Fruit fly (Drosophila melanogaster) whole organism, embryonic: Measurements from ENCODE around the gene Gr97a.

Experiments
- Adf1 ChIP-seq: fragments of 200-800 bp; sonication (Bioruptor generic); IDR thresholded peaks from 2 replicates; pipeline ENCODE4 v1.3.6; 2022; ENCODE audit warnings: missing biosample characterization, missing genetic modification characterization
- Atf3 ChIP-seq: fragments of 200-800 bp; sonication (Bioruptor generic); optimal IDR thresholded peaks from 3 replicates; lab custom pipeline; 2016; ENCODE audit warnings: missing biosample characterization, missing genetic modification characterization
- Atf6 ChIP-seq: fragments of 200-800 bp; sonication (Bioruptor generic); IDR thresholded peaks from 2 replicates; pipeline ENCODE4 v1.3.6; 2022; ENCODE audit warnings: missing biosample characterization, missing genetic modification characterization
- CG10209 ChIP-seq: fragments of 200-800 bp; sonication (Bioruptor generic); optimal IDR thresholded peaks from 3 replicates; lab custom pipeline; 2017; ENCODE audit warnings: missing biosample characterization, mild to moderate bottlenecking, missing genetic modification characterization, missing genetic modification reagents
- CG10267 ChIP-seq: fragments of 200-800 bp; sonication (Bioruptor generic); optimal IDR thresholded peaks from 2 replicates; lab custom pipeline; 2018; ENCODE audit warnings: missing biosample characterization, mild to moderate bottlenecking, missing genetic modification characterization, moderate library complexity
- CG10431 ChIP-seq: fragments of 200-800 bp; sonication (Bioruptor generic); optimal IDR thresholded peaks from 3 replicates; lab custom pipeline; 2018; ENCODE audit warnings: missing biosample characterization, mild to moderate bottlenecking, missing genetic modification characterization
- CG10654 ChIP-seq: fragments of 200-800 bp; sonication (Bioruptor generic); optimal IDR thresholded peaks from 2 replicates; lab custom pipeline; 2016; ENCODE audit warnings: missing biosample characterization, missing genetic modification characterization
- CG1233 ChIP-seq: fragments of 200-800 bp; sonication (Bioruptor generic); optimal IDR thresholded peaks from 4 replicates; lab custom pipeline; 2018; ENCODE audit warnings: missing biosample characterization, mild to moderate bottlenecking, missing genetic modification characterization
- CG12744 ChIP-seq: fragments of 200-800 bp; sonication (Bioruptor generic); optimal IDR thresholded peaks from 2 replicates; lab custom pipeline; 2016; ENCODE audit warnings: missing biosample characterization, missing genetic modification characterization
- CG14965 ChIP-seq: fragments of 200-800 bp; sonication (Bioruptor generic); optimal IDR thresholded peaks from 2 replicates; lab custom pipeline; 2016; ENCODE audit warnings: missing biosample characterization, missing genetic modification characterization, borderline replicate concordance
- CG15011 ChIP-seq: fragments of 200-800 bp; sonication (Bioruptor generic); optimal IDR thresholded peaks from 3 replicates; lab custom pipeline; 2018; ENCODE audit warnings: missing biosample characterization, mild to moderate bottlenecking, missing genetic modification characterization
- CG18619 ChIP-seq: fragments of 200-800 bp; sonication (Bioruptor generic); optimal IDR thresholded peaks from 3 replicates; lab custom pipeline; 2017; ENCODE audit warnings: missing biosample characterization, mild to moderate bottlenecking, missing genetic modification characterization
- CG2120 ChIP-seq: fragments of 200-800 bp; sonication (Bioruptor generic); optimal IDR thresholded peaks from 3 replicates; lab custom pipeline; 2016; ENCODE audit warnings: missing biosample characterization, missing genetic modification characterization
- CG2129 ChIP-seq: fragments of 200-800 bp; sonication (Bioruptor generic); IDR thresholded peaks from 2 replicates; pipeline ENCODE4 v1.3.6; 2022; ENCODE audit warnings: missing biosample characterization, missing genetic modification characterization; ENCODE audit not compliant: partially characterized antibody
- CG2199 ChIP-seq: fragments of 200-800 bp; sonication (Bioruptor generic); IDR thresholded peaks from 3 replicates; pipeline ENCODE4 v1.3.6; 2022; ENCODE audit warnings: missing biosample characterization, missing genetic modification characterization
- CG2678 ChIP-seq: fragments of 200-800 bp; sonication (Bioruptor generic); optimal IDR thresholded peaks from 3 replicates; lab custom pipeline; 2019; ENCODE audit warnings: missing biosample characterization, mild to moderate bottlenecking, missing genetic modification characterization, moderate library complexity
- CG3065 ChIP-seq: fragments of 200-800 bp; sonication (Bioruptor generic); optimal IDR thresholded peaks from 2 replicates; lab custom pipeline; 2016; ENCODE audit warnings: missing biosample characterization, missing genetic modification characterization
- CG31441 ChIP-seq: fragments of 200-800 bp; sonication (Bioruptor generic); IDR thresholded peaks from 2 replicates; pipeline ENCODE4 v1.3.6; 2022; ENCODE audit warnings: missing biosample characterization, missing genetic modification characterization
- CG32772 ChIP-seq: fragments of 200-800 bp; sonication (Bioruptor generic); IDR thresholded peaks from 2 replicates; pipeline ENCODE4 v1.3.6; 2022; ENCODE audit warnings: missing biosample characterization, missing genetic modification characterization
- CG3281 ChIP-seq: fragments of 200-800 bp; sonication (Bioruptor generic); optimal IDR thresholded peaks from 3 replicates; lab custom pipeline; 2017; ENCODE audit warnings: missing biosample characterization, mild to moderate bottlenecking, missing genetic modification characterization
- CG3847 ChIP-seq: fragments of 200-800 bp; sonication (Bioruptor generic); IDR thresholded peaks from 2 replicates; pipeline ENCODE4 v1.3.6; 2022; ENCODE audit warnings: missing biosample characterization, missing genetic modification characterization
- CG4730 ChIP-seq: fragments of 200-800 bp; sonication (Bioruptor generic); IDR thresholded peaks from 2 replicates; pipeline ENCODE4 v1.3.6; 2022; ENCODE audit warnings: missing biosample characterization, missing genetic modification characterization
- CG5180 ChIP-seq: fragments of 200-800 bp; sonication (Bioruptor generic); optimal IDR thresholded peaks from 3 replicates; lab custom pipeline; 2017; ENCODE audit warnings: missing biosample characterization, missing genetic modification characterization, mild to moderate bottlenecking, moderate library complexity, missing genetic modification reagents
- CG8388 ChIP-seq: fragments of 200-800 bp; sonication (Bioruptor generic); optimal IDR thresholded peaks from 2 replicates; lab custom pipeline; 2019; ENCODE audit warnings: missing biosample characterization, mild to moderate bottlenecking, missing genetic modification characterization, moderate library complexity
- CG8478 ChIP-seq: fragments of >200 bp; optimal IDR thresholded peaks from 2 replicates; lab custom pipeline; 2018
- D19B ChIP-seq: fragments of 200-800 bp; sonication (Bioruptor generic); optimal IDR thresholded peaks from 2 replicates; lab custom pipeline; 2017; ENCODE audit warnings: missing biosample characterization, mild to moderate bottlenecking, missing genetic modification characterization
- Deaf1 ChIP-seq: fragments of 200-800 bp; optimal IDR thresholded peaks from 3 replicates; lab custom pipeline; 2019; ENCODE audit warnings: missing biosample characterization, mild to moderate bottlenecking, missing genetic modification characterization, moderate library complexity
- E2f2 ChIP-seq: fragments of 200-800 bp; sonication (Bioruptor generic); IDR thresholded peaks from 2 replicates; pipeline ENCODE4 v1.3.6; 2022; ENCODE audit warnings: missing biosample characterization, missing genetic modification characterization
- ERR ChIP-seq: fragments of 200-800 bp; sonication (Bioruptor generic); optimal IDR thresholded peaks from 2 replicates; lab custom pipeline; 2016; ENCODE audit warnings: missing biosample characterization, missing genetic modification characterization
- Fer1 ChIP-seq: fragments of 200-800 bp; sonication (Bioruptor generic); optimal IDR thresholded peaks from 2 replicates; lab custom pipeline; 2017; ENCODE audit warnings: missing biosample characterization, mild to moderate bottlenecking, missing genetic modification characterization
- Gsc ChIP-seq: fragments of 200-800 bp; sonication (Bioruptor generic); IDR thresholded peaks from 2 replicates; pipeline ENCODE4 v1.3.6; 2022; ENCODE audit warnings: missing biosample characterization, missing genetic modification characterization
- H2.0 ChIP-seq: fragments of 200-800 bp; sonication (Bioruptor generic); IDR thresholded peaks from 2 replicates; pipeline ENCODE4 v1.3.6; 2022; ENCODE audit warnings: missing biosample characterization, missing genetic modification characterization
- Mrtf ChIP-seq: fragments of 200-800 bp; sonication (Bioruptor generic); IDR thresholded peaks from 3 replicates; pipeline ENCODE4 v1.3.6; 2022; ENCODE audit warnings: missing biosample characterization, missing genetic modification characterization
- ash1 ChIP-seq: fragments of 200-800 bp; sonication (Bioruptor generic); optimal IDR thresholded peaks from 2 replicates; lab custom pipeline; 2018; ENCODE audit warnings: missing biosample characterization, mild to moderate bottlenecking, missing genetic modification characterization
- croc ChIP-seq: fragments of 200-800 bp; sonication (Bioruptor generic); conservative IDR thresholded peaks from 3 replicates; pipeline ENCODE4 v1.3.6; 2022; ENCODE audit warnings: missing biosample characterization, missing genetic modification characterization
- emc ChIP-seq: fragments of 200-800 bp; sonication (Bioruptor generic); optimal IDR thresholded peaks from 2 replicates; lab custom pipeline; 2016; ENCODE audit warnings: missing biosample characterization, missing genetic modification characterization
- grau ChIP-seq: fragments of 200-800 bp; optimal IDR thresholded peaks from 3 replicates; lab custom pipeline; 2019; ENCODE audit warnings: missing biosample characterization, mild to moderate bottlenecking, missing genetic modification characterization, moderate library complexity
- hth ChIP-seq: fragments of >200 bp; optimal IDR thresholded peaks from 2 replicates; lab custom pipeline; 2017; ENCODE audit warnings: inconsistent platforms
- insv ChIP-seq, 2 experiments: fragments of 200-800 bp; sonication (Bioruptor generic); optimal IDR thresholded peaks; 3 replicates each; lab custom pipeline; 2016 to 2018; ENCODE audit warnings: missing biosample characterization in 2 of 2, missing genetic modification characterization in 2 of 2
- kah ChIP-seq: fragments of 200-800 bp; sonication (Bioruptor generic); optimal IDR thresholded peaks from 2 replicates; lab custom pipeline; 2018; ENCODE audit warnings: missing biosample characterization, mild to moderate bottlenecking, missing genetic modification characterization
- mam ChIP-seq: fragments of 200-800 bp; sonication (Bioruptor generic); optimal IDR thresholded peaks from 3 replicates; lab custom pipeline; 2016; ENCODE audit warnings: missing biosample characterization, missing genetic modification characterization
- mirr ChIP-seq: fragments of 200-800 bp; sonication (Bioruptor generic); optimal IDR thresholded peaks from 3 replicates; lab custom pipeline; 2018; ENCODE audit warnings: missing biosample characterization, mild to moderate bottlenecking, missing genetic modification characterization
- mld ChIP-seq: fragments of 200-800 bp; sonication (Bioruptor generic); IDR thresholded peaks from 3 replicates; pipeline ENCODE4 v1.3.6; 2022; ENCODE audit warnings: missing biosample characterization, missing genetic modification characterization; ENCODE audit not compliant: partially characterized antibody
- org-1 ChIP-seq: fragments of 200-800 bp; sonication (Bioruptor generic); optimal IDR thresholded peaks from 2 replicates; lab custom pipeline; 2017; ENCODE audit warnings: missing biosample characterization, missing genetic modification characterization
- row ChIP-seq: fragments of 200-800 bp; sonication (Bioruptor generic); IDR thresholded peaks from 3 replicates; pipeline ENCODE4 v1.3.6; 2022; ENCODE audit warnings: missing biosample characterization, missing genetic modification characterization
- sens ChIP-seq: fragments of 200-800 bp; sonication (Bioruptor generic); peaks from one replicate; lab custom pipeline; 2016; ENCODE audit warnings: missing biosample characterization, missing genetic modification characterization
- seq ChIP-seq: fragments of 200-800 bp; sonication (Bioruptor generic); IDR thresholded peaks from 2 replicates; pipeline ENCODE4 v1.3.6; 2022; ENCODE audit warnings: missing biosample characterization, missing genetic modification characterization
- stwl ChIP-seq: fragments of 200-800 bp; sonication (Bioruptor generic); optimal IDR thresholded peaks from 3 replicates; lab custom pipeline; 2018; ENCODE audit warnings: missing biosample characterization, mild to moderate bottlenecking, missing genetic modification characterization, moderate library complexity
- tin ChIP-seq: fragments of 200-800 bp; sonication (Bioruptor generic); optimal IDR thresholded peaks from 3 replicates; lab custom pipeline; 2016; ENCODE audit warnings: missing biosample characterization, missing genetic modification characterization
- trem ChIP-seq: fragments of 200-800 bp; optimal IDR thresholded peaks from 3 replicates; lab custom pipeline; 2019; ENCODE audit warnings: missing biosample characterization, mild to moderate bottlenecking, missing genetic modification characterization, moderate library complexity
- unc-4 ChIP-seq: fragments of 200-800 bp; sonication (Bioruptor generic); IDR thresholded peaks from 2 replicates; pipeline ENCODE4 v1.3.6; 2022; ENCODE audit warnings: missing biosample characterization, missing genetic modification characterization; ENCODE audit not compliant: partially characterized antibody
- zen2 ChIP-seq: fragments of 200-800 bp; sonication (Bioruptor generic); IDR thresholded peaks from 3 replicates; pipeline ENCODE4 v1.3.6; 2022; ENCODE audit warnings: missing biosample characterization, missing genetic modification characterization; ENCODE audit not compliant: partially characterized antibody

The Gr97a gene

DNA sequence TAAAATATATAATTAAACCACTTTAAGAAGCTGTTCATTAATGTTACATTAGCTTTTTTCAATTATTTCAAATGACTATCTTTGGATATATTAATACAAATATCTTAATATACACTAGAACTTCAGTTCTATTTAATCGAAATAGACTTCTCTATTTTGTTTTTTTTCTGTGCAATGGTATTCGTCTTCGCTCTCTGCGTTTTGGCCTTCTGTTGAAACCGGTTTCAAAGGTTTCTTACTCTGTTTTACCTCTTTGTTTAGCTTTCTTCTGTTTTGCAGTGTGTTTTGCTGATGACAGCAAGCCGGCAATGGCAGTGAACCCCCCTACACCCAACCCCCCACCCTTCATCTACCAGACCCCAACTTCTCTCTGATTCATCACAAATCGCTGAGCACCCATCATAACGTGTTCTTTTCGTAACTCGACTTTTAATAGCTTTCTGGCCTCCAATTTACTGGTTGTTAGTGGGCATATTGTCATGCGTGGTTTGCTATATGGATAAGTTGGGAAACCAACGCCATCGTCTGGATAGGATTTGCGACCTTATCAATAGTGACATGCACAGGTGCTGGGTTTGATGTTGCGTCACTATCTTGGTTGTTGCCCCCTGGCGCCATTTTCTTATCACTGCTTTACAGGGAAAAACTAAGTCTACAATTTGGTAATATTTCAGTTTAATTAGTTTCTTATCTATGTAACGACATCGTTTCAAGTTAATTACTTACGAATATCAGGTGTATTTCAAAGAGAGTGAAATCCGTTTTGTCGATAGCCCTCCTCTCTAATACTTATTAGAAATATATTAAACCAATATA is 2.7 kb upstream of the Gr97a start (continued):
- TF ChIP-seq tin (GFP tag; lab: Kevin White, UChicago) = no peak
- TF ChIP-seq emc (GFP tag; lab: Kevin White, UChicago) = no peak
- no peak for TF ChIP-seq zen2 (GFP tag; lab: Robert Waterston, UW)
- TF ChIP-seq Atf6 (GFP tag; lab: Robert Waterston, UW) = 0 out of 2 replicates have a peak, but pooled peaks have one; percentile 32
- peak; percentile 10 for TF ChIP-seq CG2120 (GFP tag; lab: Kevin White, UChicago)
- no peak for TF ChIP-seq CG3847
- TF ChIP-seq CG12744 (GFP tag; lab: Kevin White, UChicago) = no peak
- no peak for TF ChIP-seq insv (GFP tag; optimal IDR thresholded peaks at IDR 0.05; lab: Kevin White, UChicago)
- no peak for TF ChIP-seq stwl (tag; lab: Kevin White, UChicago)
- no peak for TF ChIP-seq unc-4
- TF ChIP-seq D19B (GFP tag; lab: Kevin White, UChicago) = no peak
- TF ChIP-seq row = peak; percentile 55
- no peak for TF ChIP-seq CG3065 (GFP tag; lab: Kevin White, UChicago)
- TF ChIP-seq Fer1 = no peak
- no peak for TF ChIP-seq org-1
- no peak for TF ChIP-seq ash1
- TF ChIP-seq sens = peak; percentile 12
- no peak for TF ChIP-seq CG18619 (GFP tag; lab: Kevin White, UChicago)
- no peak for TF ChIP-seq CG32772 (GFP tag; lab: Robert Waterston, UW)
- no peak for TF ChIP-seq CG10267 (tag; lab: Kevin White, UChicago)
- no peak for TF ChIP-seq CG10209 (GFP tag; lab: Kevin White, UChicago)
- TF ChIP-seq kah (GFP tag; lab: Kevin White, UChicago) = no peak
- peak; percentile 10 for TF ChIP-seq CG10431 (GFP tag; lab: Kevin White, UChicago)
- TF ChIP-seq mirr (GFP tag; lab: Kevin White, UChicago) = peak; percentile 86
- no peak for TF ChIP-seq CG5180 (GFP tag; lab: Kevin White, UChicago)
- no peak for TF ChIP-seq Mrtf (GFP tag; lab: Robert Waterston, UW)
- TF ChIP-seq CG10654 (GFP tag; lab: Kevin White, UChicago) = no peak
- no peak for TF ChIP-seq H2.0
- TF ChIP-seq hth (lab: Kevin White, UChicago) = no peak
- TF ChIP-seq seq = no peak
- no peak for TF ChIP-seq CG3281
- no peak for TF ChIP-seq CG14965 (GFP tag; lab: Kevin White, UChicago)
- TF ChIP-seq CG1233 = no peak
- TF ChIP-seq E2f2 (GFP tag; lab: Robert Waterston, UW) = 0 out of 2 replicates have a peak, but pooled peaks have one; percentile 16
- TF ChIP-seq CG8478 (lab: Kevin White, UChicago) = no peak
- peak; percentile 20 for TF ChIP-seq CG8388 (GFP tag; lab: Kevin White, UChicago)
- TF ChIP-seq CG2678 (tag; lab: Kevin White, UChicago) = peak; percentile 39

- TF ChIP-seq croc (GFP tag; lab: Robert Waterston, UW) = no peak
- 0 out of 2 replicates have a peak, but pooled peaks have one; percentile 1 for TF ChIP-seq CG31441
- no peak for TF ChIP-seq trem (tag; lab: Kevin White, UChicago)
- TF ChIP-seq CG5180 (GFP tag; lab: Kevin White, UChicago) = no peak
- TF ChIP-seq Adf1 (GFP tag; lab: Robert Waterston, UW) = no peak
- TF ChIP-seq mld (GFP tag; lab: Robert Waterston, UW) = no peak
- no peak for TF ChIP-seq ERR (GFP tag; lab: Kevin White, UChicago)
- TF ChIP-seq CG15011 (GFP tag; lab: Kevin White, UChicago) = no peak
- peak; percentile 36 for TF ChIP-seq sens
- peak; percentile 71 for TF ChIP-seq grau (tag; lab: Kevin White, UChicago)
- no peak for TF ChIP-seq CG4730 (GFP tag; lab: Robert Waterston, UW)
- peak; percentile 11; the same call in 1 of the 3 replicates for TF ChIP-seq CG2199
- TF ChIP-seq Atf3 (GFP tag; lab: Kevin White, UChicago) = no peak
- no peak for TF ChIP-seq mam
- no peak for TF ChIP-seq CG2129
- no peak for TF ChIP-seq Deaf1 (tag; lab: Kevin White, UChicago)
- TF ChIP-seq Gsc = no peak
Observed at dm6 chr3R:26968313-26968605, 2.0 kb upstream of the Gr97a start.
